Fruit fly (Drosophila melanogaster): ENCODE results near the gene prc.

dm6 chr3L:11918217-11918616, 47.7 kb downstream of the prc start:
- TF ChIP-seq psq (GFP tag; optimal IDR thresholded peaks at IDR 0.05), result no peak
- no peak for TF ChIP-seq usp (GFP tag; optimal IDR thresholded peaks at IDR 0.05)
- peak; percentile 35 for TF ChIP-seq lola (GFP tag; optimal IDR thresholded peaks at IDR 0.05)
- no peak for TF ChIP-seq fru (GFP tag; optimal IDR thresholded peaks at IDR 0.05)
- TF ChIP-seq Vsx2 (GFP tag; optimal IDR thresholded peaks at IDR 0.05; ENCODE audit: partially characterized antibody), result peak; percentile 70
- TF ChIP-seq N (GFP tag; optimal IDR thresholded peaks at IDR 0.05), result peak; percentile 47
- TF ChIP-seq pan (optimal IDR thresholded peaks at IDR 0.05), result no peak
- TF ChIP-seq Abd-B (GFP tag; optimal IDR thresholded peaks at IDR 0.05), result no peak
- TF ChIP-seq OdsH (GFP tag; optimal IDR thresholded peaks at IDR 0.05), result no peak
- no peak for TF ChIP-seq CrebA (GFP tag; optimal IDR thresholded peaks at IDR 0.05; ENCODE audit: borderline replicate concordance)
- TF ChIP-seq CG32264 (GFP tag; optimal IDR thresholded peaks at IDR 0.05), result no peak
- no peak for TF ChIP-seq dsf (GFP tag; optimal IDR thresholded peaks at IDR 0.05; ENCODE audit: borderline replicate concordance)

All from whole organism, wandering third instar larva.